Worm (Caenorhabditis elegans): Measurements from ENCODE around the gene grsp-4.

DNA sequence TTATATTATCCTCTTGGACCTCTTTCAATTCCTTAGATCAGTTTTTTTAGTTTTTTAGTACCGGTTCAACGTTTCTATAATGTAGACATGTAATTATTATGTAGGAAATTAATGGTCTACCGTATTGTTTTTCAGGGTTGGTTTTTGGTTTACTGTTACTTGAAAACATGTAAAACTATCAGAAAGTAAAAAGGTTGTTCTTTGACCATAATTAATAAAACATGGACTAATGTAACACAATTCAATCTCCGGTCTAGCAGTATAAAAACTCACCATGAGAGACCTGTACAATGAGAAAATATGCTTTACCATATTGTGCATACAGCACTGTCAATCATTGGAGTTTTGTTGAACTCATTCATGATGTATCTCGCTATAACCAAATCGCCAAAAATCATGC lies 10.7 kb downstream of the grsp-4 start, which contains the start of gene srd-29:
- no peak for TF ChIP-seq nhr-76 (tag; optimal IDR thresholded peaks at IDR 0.05)
- no peak for TF ChIP-seq lsy-2 (tag; optimal IDR thresholded peaks at IDR 0.05)
- TF ChIP-seq cnd-1 (tag; optimal IDR thresholded peaks at IDR 0.05), result no peak
- no peak for TF ChIP-seq elt-3 (tag; optimal IDR thresholded peaks at IDR 0.05)
- TF ChIP-seq ces-1 (GFP tag; optimal IDR thresholded peaks at IDR 0.05), result no peak
- TF ChIP-seq snpc-4 (tag; optimal IDR thresholded peaks at IDR 0.05), result no peak
- TF ChIP-seq nhr-237 (tag; optimal IDR thresholded peaks at IDR 0.05), result no peak
- TF ChIP-seq unc-120 (tag; optimal IDR thresholded peaks at IDR 0.05; ENCODE audit: poor library complexity, severe bottlenecking), result no peak
- TF ChIP-seq nhr-12 (tag; optimal IDR thresholded peaks at IDR 0.05), result no peak

All from whole organism, mixed stage, embryonic.